Fruit fly (Drosophila melanogaster) whole organism, embryonic: ENCODE measurements around the gene CG32280.

Source experiments
- BEAF-32 ChIP-seq: fragments of 200-800 bp; sonication (Bioruptor generic); optimal IDR thresholded peaks from 3 replicates; lab custom pipeline; 2017; ENCODE audit warnings: missing biosample characterization, missing genetic modification characterization, mild to moderate bottlenecking, moderate library complexity, missing genetic modification reagents
- Blimp-1 ChIP-seq: fragments of 200-800 bp; sonication (Bioruptor generic); optimal IDR thresholded peaks from 3 replicates; lab custom pipeline; 2018; ENCODE audit warnings: missing biosample characterization, missing genetic modification characterization, mild to moderate bottlenecking, moderate library complexity, missing genetic modification reagents
- CG10321 ChIP-seq: fragments of 200-800 bp; sonication (Bioruptor generic); IDR thresholded peaks from 2 replicates; pipeline ENCODE4 v1.3.6; 2022; ENCODE audit warnings: missing biosample characterization, missing genetic modification characterization
- CG11398 ChIP-seq: fragments of 200-800 bp; sonication (Bioruptor generic); optimal IDR thresholded peaks from 2 replicates; lab custom pipeline; 2016; ENCODE audit warnings: missing biosample characterization, missing genetic modification characterization
- CG13123 ChIP-seq: fragments of 200-800 bp; sonication (Bioruptor generic); optimal IDR thresholded peaks from 2 replicates; lab custom pipeline; 2016; ENCODE audit warnings: missing biosample characterization, missing genetic modification characterization
- CG13424 ChIP-seq: fragments of 200-800 bp; sonication (Bioruptor generic); optimal IDR thresholded peaks from 2 replicates; lab custom pipeline; 2019; ENCODE audit warnings: missing biosample characterization, mild to moderate bottlenecking, missing genetic modification characterization, moderate library complexity
- CG13775 ChIP-seq: fragments of 200-800 bp; sonication (Bioruptor generic); optimal IDR thresholded peaks from 3 replicates; lab custom pipeline; 2017; ENCODE audit warnings: missing biosample characterization, mild to moderate bottlenecking, missing genetic modification characterization
- CG13894 ChIP-seq: fragments of 200-800 bp; sonication (Bioruptor generic); optimal IDR thresholded peaks from 3 replicates; lab custom pipeline; 2018; ENCODE audit warnings: missing biosample characterization, mild to moderate bottlenecking, missing genetic modification characterization, moderate library complexity
- CG14860 ChIP-seq: fragments of 200-800 bp; sonication (Bioruptor generic); IDR thresholded peaks from 3 replicates; pipeline ENCODE4 v1.3.6; 2022; ENCODE audit warnings: missing biosample characterization, missing genetic modification characterization; ENCODE audit not compliant: partially characterized antibody
- CG15269 ChIP-seq: fragments of 200-800 bp; sonication (Bioruptor generic); optimal IDR thresholded peaks from 2 replicates; lab custom pipeline; 2018; ENCODE audit warnings: missing biosample characterization, mild to moderate bottlenecking, missing genetic modification characterization, moderate library complexity
- CG1602 ChIP-seq: fragments of 200-800 bp; sonication (Bioruptor generic); optimal IDR thresholded peaks from 3 replicates; lab custom pipeline; 2016; ENCODE audit warnings: missing biosample characterization, missing genetic modification characterization
- CG1603 ChIP-seq: fragments of 200-800 bp; sonication (Bioruptor generic); optimal IDR thresholded peaks from 2 replicates; lab custom pipeline; 2019; ENCODE audit warnings: missing biosample characterization, mild to moderate bottlenecking, missing genetic modification characterization, moderate library complexity
- CG2120 ChIP-seq: fragments of 200-800 bp; sonication (Bioruptor generic); optimal IDR thresholded peaks from 3 replicates; lab custom pipeline; 2016; ENCODE audit warnings: missing biosample characterization, missing genetic modification characterization
- CG2129 ChIP-seq: fragments of 200-800 bp; sonication (Bioruptor generic); IDR thresholded peaks from 2 replicates; pipeline ENCODE4 v1.3.6; 2022; ENCODE audit warnings: missing biosample characterization, missing genetic modification characterization; ENCODE audit not compliant: partially characterized antibody
- CG32767 ChIP-seq: fragments of 200-800 bp; sonication (Bioruptor generic); IDR thresholded peaks from 2 replicates; pipeline ENCODE4 v1.3.6; 2022; ENCODE audit warnings: missing biosample characterization, missing genetic modification characterization
- CG3407 ChIP-seq: fragments of 200-800 bp; sonication (Bioruptor generic); optimal IDR thresholded peaks from 2 replicates; lab custom pipeline; 2018; ENCODE audit warnings: missing biosample characterization, mild to moderate bottlenecking, missing genetic modification characterization
- CG3726 ChIP-seq: fragments of 200-800 bp; sonication (Bioruptor generic); IDR thresholded peaks from 3 replicates; pipeline ENCODE4, ENCODE4 v1.3.6; 2022; ENCODE audit warnings: missing biosample characterization, missing genetic modification characterization
- CG4424 ChIP-seq: fragments of 200-800 bp; sonication (Bioruptor generic); optimal IDR thresholded peaks from 3 replicates; lab custom pipeline; 2016; ENCODE audit warnings: missing biosample characterization, missing genetic modification characterization
- CG4854 ChIP-seq: fragments of 200-800 bp; sonication (Bioruptor generic); optimal IDR thresholded peaks from 2 replicates; lab custom pipeline; 2016; ENCODE audit warnings: missing biosample characterization, missing genetic modification characterization, inconsistent platforms
- CG6765 ChIP-seq: fragments of 200-800 bp; sonication (Bioruptor generic); optimal IDR thresholded peaks from 3 replicates; lab custom pipeline; 2017; ENCODE audit warnings: missing biosample characterization, mild to moderate bottlenecking, missing genetic modification characterization
- CG6791 ChIP-seq: fragments of 200-800 bp; sonication (Bioruptor generic); IDR thresholded peaks from 3 replicates; pipeline ENCODE4 v1.3.6; 2022; ENCODE audit warnings: missing biosample characterization, missing genetic modification characterization; ENCODE audit not compliant: partially characterized antibody
- CG6813 ChIP-seq: fragments of 200-800 bp; sonication (Bioruptor generic); optimal IDR thresholded peaks from 2 replicates; lab custom pipeline; 2017; ENCODE audit warnings: missing biosample characterization, missing genetic modification characterization, mild to moderate bottlenecking, moderate library complexity, missing genetic modification reagents
- CG7556 ChIP-seq: fragments of 200-800 bp; sonication (Bioruptor generic); optimal IDR thresholded peaks from 2 replicates; lab custom pipeline; 2017; ENCODE audit warnings: missing biosample characterization, mild to moderate bottlenecking, missing genetic modification characterization
- CG8388 ChIP-seq: fragments of 200-800 bp; sonication (Bioruptor generic); optimal IDR thresholded peaks from 2 replicates; lab custom pipeline; 2019; ENCODE audit warnings: missing biosample characterization, mild to moderate bottlenecking, missing genetic modification characterization, moderate library complexity
- CG8944 ChIP-seq: fragments of 200-800 bp; sonication (Bioruptor generic); optimal IDR thresholded peaks from 3 replicates; lab custom pipeline; 2016; ENCODE audit warnings: missing biosample characterization, missing genetic modification characterization
- Camta ChIP-seq: fragments of 200-800 bp; sonication (Bioruptor generic); optimal IDR thresholded peaks from 2 replicates; lab custom pipeline; 2016; ENCODE audit warnings: missing biosample characterization, missing genetic modification characterization
- Dip3 ChIP-seq: fragments of 200-800 bp; sonication (Bioruptor generic); optimal IDR thresholded peaks from 3 replicates; lab custom pipeline; 2016; ENCODE audit warnings: missing biosample characterization, missing genetic modification characterization
- H15 ChIP-seq: fragments of 200-800 bp; sonication (Bioruptor generic); IDR thresholded peaks from 3 replicates; pipeline ENCODE4 v1.3.6; 2022; ENCODE audit warnings: missing biosample characterization, missing genetic modification characterization
- HHEX ChIP-seq: fragments of 200-800 bp; sonication (Bioruptor generic); optimal IDR thresholded peaks from 3 replicates; lab custom pipeline; 2017; ENCODE audit warnings: missing biosample characterization, mild to moderate bottlenecking, missing genetic modification characterization, missing genetic modification reagents
- Hmr ChIP-seq: fragments of 200-800 bp; sonication (Bioruptor generic); optimal IDR thresholded peaks from 3 replicates; lab custom pipeline; 2017; ENCODE audit warnings: mild to moderate bottlenecking, missing biosample characterization, missing genetic modification reagents, missing genetic modification characterization
- Hmx ChIP-seq: fragments of 200-800 bp; sonication (Bioruptor generic); optimal IDR thresholded peaks from 2 replicates; lab custom pipeline; 2016; ENCODE audit warnings: missing biosample characterization, missing genetic modification characterization
- Oaz ChIP-seq: fragments of 200-800 bp; sonication (Bioruptor generic); IDR thresholded peaks from 2 replicates; pipeline ENCODE4 v1.3.6; 2022; ENCODE audit warnings: missing biosample characterization, missing genetic modification characterization
- Optix ChIP-seq: fragments of 200-800 bp; sonication (Bioruptor generic); IDR thresholded peaks from 3 replicates; pipeline ENCODE4 v1.3.6; 2022; ENCODE audit warnings: missing biosample characterization, missing genetic modification characterization
- Rfx ChIP-seq: fragments of 200-800 bp; sonication (Bioruptor generic); IDR thresholded peaks from 2 replicates; pipeline ENCODE4 v1.3.6; 2022; ENCODE audit warnings: missing biosample characterization, missing genetic modification characterization
- Sry-δ ChIP-seq: fragments of 200-800 bp; sonication (Bioruptor generic); optimal IDR thresholded peaks from 2 replicates; lab custom pipeline; 2016; ENCODE audit warnings: missing biosample characterization, missing genetic modification characterization
- Usf ChIP-seq: fragments of 200-800 bp; sonication (Bioruptor generic); optimal IDR thresholded peaks from 2 replicates; lab custom pipeline; 2017; ENCODE audit warnings: missing genotype, missing biosample characterization, missing genetic modification characterization
- ci ChIP-seq: fragments of 200-800 bp; sonication (Bioruptor generic); IDR thresholded peaks from 3 replicates; pipeline ENCODE4 v1.3.6; 2022; ENCODE audit warnings: missing biosample characterization, missing genetic modification characterization
- ind ChIP-seq: fragments of 200-800 bp; sonication (Bioruptor generic); optimal IDR thresholded peaks from 3 replicates; lab custom pipeline; 2016; ENCODE audit warnings: missing biosample characterization, missing genetic modification characterization
- ken ChIP-seq: fragments of 200-800 bp; sonication (Bioruptor generic); IDR thresholded peaks from 3 replicates; pipeline ENCODE4 v1.3.6; 2022; ENCODE audit warnings: missing biosample characterization, missing genetic modification characterization
- nom ChIP-seq: fragments of 200-800 bp; sonication (Bioruptor generic); optimal IDR thresholded peaks from 2 replicates; lab custom pipeline; 2017; ENCODE audit warnings: missing biosample characterization, missing genetic modification characterization, mild to moderate bottlenecking, moderate library complexity, missing genetic modification reagents
- odd ChIP-seq: fragments of 200-800 bp; sonication (Bioruptor generic); optimal IDR thresholded peaks from 2 replicates; lab custom pipeline; 2017; ENCODE audit warnings: missing biosample characterization, mild to moderate bottlenecking, missing genetic modification characterization
- rib ChIP-seq: fragments of 200-800 bp; sonication (Bioruptor generic); IDR thresholded peaks from 2 replicates; pipeline ENCODE4 v1.3.6; 2022; ENCODE audit warnings: missing biosample characterization, missing genetic modification characterization
- sim ChIP-seq: fragments of 200-800 bp; sonication (Bioruptor generic); IDR thresholded peaks from 2 replicates; pipeline ENCODE4 v1.3.6; 2022; ENCODE audit warnings: missing biosample characterization, missing genetic modification characterization
- sug ChIP-seq: fragments of 200-800 bp; optimal IDR thresholded peaks from 2 replicates; lab custom pipeline; 2019; ENCODE audit warnings: missing biosample characterization, mild to moderate bottlenecking, missing genetic modification characterization, moderate library complexity
- tgo ChIP-seq: fragments of 200-800 bp; sonication (Bioruptor generic); IDR thresholded peaks from 3 replicates; pipeline ENCODE4 v1.3.6; 2022; ENCODE audit warnings: missing biosample characterization, missing genetic modification characterization
- tio ChIP-seq: fragments of 200-800 bp; sonication (Bioruptor generic); optimal IDR thresholded peaks from 2 replicates; lab custom pipeline; 2017; ENCODE audit warnings: missing biosample characterization, missing genetic modification characterization, inconsistent platforms
- vnd ChIP-seq: fragments of 200-800 bp; sonication (Bioruptor generic); IDR thresholded peaks from 3 replicates; pipeline ENCODE4 v1.3.6; 2022; ENCODE audit warnings: missing biosample characterization, missing genetic modification characterization; ENCODE audit not compliant: partially characterized antibody
- wdn ChIP-seq: fragments of 200-800 bp; sonication (Bioruptor generic); IDR thresholded peaks from 2 replicates; pipeline ENCODE4 v1.3.6; 2022; ENCODE audit warnings: missing biosample characterization, missing genetic modification characterization

The CG32280 gene

DNA sequence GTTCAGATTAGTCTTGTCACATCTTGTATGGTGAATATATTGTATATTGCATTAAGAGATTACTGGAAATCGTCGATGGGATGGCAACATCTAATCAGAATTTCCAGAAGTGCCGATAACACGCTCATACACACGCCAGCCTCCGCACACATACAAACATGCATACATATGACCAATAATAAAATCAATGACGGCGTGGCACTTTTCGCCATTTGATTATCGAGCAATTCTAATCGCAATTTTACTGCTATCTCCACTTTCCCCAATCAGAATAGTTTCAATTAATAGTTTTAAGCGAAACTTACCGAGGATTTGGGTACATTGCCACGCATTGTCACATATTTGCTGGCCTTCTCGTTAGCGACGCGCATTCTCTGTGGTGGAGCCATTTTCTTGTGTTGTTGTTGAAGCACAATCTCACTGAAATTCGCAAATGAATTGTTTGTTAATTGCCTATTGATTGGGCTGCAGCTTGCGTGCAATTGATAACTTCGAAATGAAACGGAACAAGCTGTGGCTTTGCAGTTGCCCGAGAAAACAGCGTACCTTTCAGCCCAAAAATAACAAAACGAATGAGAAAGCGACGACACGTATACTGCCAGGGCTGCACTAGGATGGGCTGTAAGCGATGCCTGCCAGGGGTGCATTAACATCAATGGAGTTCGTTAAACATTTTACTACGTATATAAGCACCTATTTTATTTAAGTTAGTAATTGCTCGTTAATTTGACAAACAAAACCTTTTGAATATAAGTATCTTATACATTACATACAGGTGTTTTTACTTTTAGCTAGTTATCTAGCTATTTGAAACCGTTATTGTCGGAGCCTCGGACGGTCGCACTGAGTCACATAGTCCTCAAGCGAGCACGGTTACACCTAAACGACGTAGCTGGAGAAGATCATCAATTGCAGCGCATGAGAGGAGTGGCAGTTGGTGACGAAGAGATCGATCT, 33.7 kb downstream of the CG32280 start, which contains the start of the genes CG32276 and gry (continued):
- TF ChIP-seq CG13123 (GFP tag; lab: Kevin White, UChicago): peak; percentile 54
- no peak for TF ChIP-seq CG10321 (GFP tag; lab: Robert Waterston, UW)
- peak; percentile 54; the same call in 1 of the 3 replicates for TF ChIP-seq ken
- TF ChIP-seq H15: peak; percentile 63; the same call in 2 of the 3 replicates
- peak; percentile 66; the same call in 2 of the 3 replicates for TF ChIP-seq ci
- TF ChIP-seq tgo (GFP tag; lab: Robert Waterston, UW): peak; percentile 73
- no peak for TF ChIP-seq CG6765 (GFP tag; lab: Kevin White, UChicago)
- peak; percentile 76 for TF ChIP-seq Hmr
- TF ChIP-seq ind (GFP tag; lab: Kevin White, UChicago): peak; percentile 81
- peak; percentile 77 for TF ChIP-seq Sry-δ (GFP tag; lab: Kevin White, UChicago)
- no peak for TF ChIP-seq CG2129 (GFP tag; lab: Robert Waterston, UW)
- TF ChIP-seq CG6813: no peak
- TF ChIP-seq vnd: no peak
- peak; percentile 58 for TF ChIP-seq HHEX (GFP tag; lab: Kevin White, UChicago)
- no peak for TF ChIP-seq CG15269 (tag; lab: Kevin White, UChicago)
- peak; percentile 84 for TF ChIP-seq CG13424 (tag; lab: Kevin White, UChicago)
- TF ChIP-seq Camta: peak; percentile 42
- TF ChIP-seq CG32767 (GFP tag; lab: Robert Waterston, UW): peak; percentile 64
- TF ChIP-seq Hmx (GFP tag; lab: Kevin White, UChicago): no peak
- TF ChIP-seq wdn (GFP tag; lab: Robert Waterston, UW): 0 out of 2 replicates have a peak, but pooled peaks have one; percentile 8
- peak; percentile 84 for TF ChIP-seq nom (GFP tag; lab: Kevin White, UChicago)
- peak; percentile 33 for TF ChIP-seq CG3407 (GFP tag; lab: Kevin White, UChicago)
- peak; percentile 60 for TF ChIP-seq Oaz
- no peak for TF ChIP-seq CG6791 (GFP tag; lab: Robert Waterston, UW)
- TF ChIP-seq odd (GFP tag; lab: Kevin White, UChicago): no peak
- peak; percentile 85 for TF ChIP-seq CG4424 (GFP tag; lab: Kevin White, UChicago)
- TF ChIP-seq Rfx (GFP tag; lab: Robert Waterston, UW): peak; percentile 77
- TF ChIP-seq Optix (GFP tag; lab: Robert Waterston, UW): peak; percentile 60; the same call in 2 of the 3 replicates
- TF ChIP-seq CG11398 (GFP tag; lab: Kevin White, UChicago): no peak
- TF ChIP-seq CG2120 (GFP tag; lab: Kevin White, UChicago): peak; percentile 90
- peak; percentile 60 for TF ChIP-seq CG8388 (GFP tag; lab: Kevin White, UChicago)
- TF ChIP-seq CG13775 (GFP tag; lab: Kevin White, UChicago): peak; percentile 80
- TF ChIP-seq Blimp-1 (GFP tag; lab: Kevin White, UChicago): no peak
- TF ChIP-seq sim (GFP tag; lab: Robert Waterston, UW): no peak
- TF ChIP-seq CG13894 (tag; lab: Kevin White, UChicago): no peak
- peak; percentile 82 for TF ChIP-seq CG8944 (GFP tag; lab: Kevin White, UChicago)
- peak; percentile 66 for TF ChIP-seq CG1602 (GFP tag; lab: Kevin White, UChicago)
- TF ChIP-seq CG7556: peak; percentile 60
- TF ChIP-seq Dip3 (GFP tag; lab: Kevin White, UChicago): peak; percentile 71
- peak; percentile 86 for TF ChIP-seq CG1603 (tag; lab: Kevin White, UChicago)
- TF ChIP-seq tio (GFP tag; lab: Kevin White, UChicago): no peak
- TF ChIP-seq sug (tag; lab: Kevin White, UChicago): no peak
- no peak for TF ChIP-seq rib (GFP tag; lab: Robert Waterston, UW)
- TF ChIP-seq CG14860: no peak
- TF ChIP-seq CG3726: 0 out of 3 replicates have a peak, but pooled peaks have one; percentile 55
- no peak for TF ChIP-seq CG4854 (GFP tag; lab: Kevin White, UChicago)
- TF ChIP-seq BEAF-32: peak; percentile 67
- peak; percentile 11 for TF ChIP-seq Usf (GFP tag; lab: Kevin White, UChicago)
